Fruit fly (Drosophila melanogaster): Measurements from ENCODE around the gene CG33986.

CG33986 gene

DNA sequence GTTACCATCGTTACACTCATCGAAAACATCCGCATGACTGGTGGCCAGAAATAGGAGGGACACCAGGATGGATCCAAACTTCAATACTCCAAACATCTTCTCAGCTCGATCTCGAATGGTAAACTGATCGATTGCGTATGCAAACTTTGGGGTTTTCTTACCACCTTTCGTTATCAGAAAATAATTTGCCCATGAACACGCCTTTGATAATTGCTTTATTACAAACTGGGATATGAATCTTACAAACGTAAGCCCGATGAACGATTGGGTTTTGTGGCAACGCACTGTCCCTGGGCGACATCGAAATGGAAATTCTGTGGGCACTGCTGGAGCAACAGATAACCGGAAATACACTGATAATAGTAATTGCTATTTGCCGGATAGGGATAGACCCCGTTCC is 1.7 kb upstream of the CG33986 start, which contains the start of gene CG33985:
CG33985 (minus strand) TSS at position 101 of the 400 bp plus-strand sequence.
- TF ChIP-seq CG32121 (GFP tag; IDR thresholded peaks at IDR 0.05): no peak
- no peak for TF ChIP-seq CG17806 (tag; optimal IDR thresholded peaks at IDR 0.05)
- TF ChIP-seq CG10348 (GFP tag; IDR thresholded peaks at IDR 0.05): no peak
- TF ChIP-seq CG8159 (tag; optimal IDR thresholded peaks at IDR 0.05): no peak
- TF ChIP-seq rn (GFP tag; IDR thresholded peaks at IDR 0.05): no peak
- no peak for TF ChIP-seq CG15710 (tag; optimal IDR thresholded peaks at IDR 0.05)
- TF ChIP-seq CG12605 (GFP tag; IDR thresholded peaks at IDR 0.05): no peak
- no peak for TF ChIP-seq Pif1A (GFP tag; optimal IDR thresholded peaks at IDR 0.05)
- TF ChIP-seq CG14655 (GFP tag; optimal IDR thresholded peaks at IDR 0.05): no peak
- no peak for TF ChIP-seq CG34367 (tag; optimal IDR thresholded peaks at IDR 0.05)
- no peak for TF ChIP-seq EcR (GFP tag; optimal IDR thresholded peaks at IDR 0.05)
- TF ChIP-seq Snoo (tag; optimal IDR thresholded peaks at IDR 0.05): no peak
- TF ChIP-seq Ets98B (GFP tag; IDR thresholded peaks at IDR 0.05): no peak
- TF ChIP-seq fd96Ca (GFP tag; IDR thresholded peaks at IDR 0.05): no peak
- no peak for TF ChIP-seq CG9948 (tag; optimal IDR thresholded peaks at IDR 0.05)
- TF ChIP-seq CG13204 (GFP tag; optimal IDR thresholded peaks at IDR 0.05): no peak
- no peak for TF ChIP-seq CG4496 (GFP tag; IDR thresholded peaks at IDR 0.05)
- no peak for TF ChIP-seq CG8301 (tag; optimal IDR thresholded peaks at IDR 0.05)
- no peak for TF ChIP-seq gl (tag; optimal IDR thresholded peaks at IDR 0.05)

DNA sequence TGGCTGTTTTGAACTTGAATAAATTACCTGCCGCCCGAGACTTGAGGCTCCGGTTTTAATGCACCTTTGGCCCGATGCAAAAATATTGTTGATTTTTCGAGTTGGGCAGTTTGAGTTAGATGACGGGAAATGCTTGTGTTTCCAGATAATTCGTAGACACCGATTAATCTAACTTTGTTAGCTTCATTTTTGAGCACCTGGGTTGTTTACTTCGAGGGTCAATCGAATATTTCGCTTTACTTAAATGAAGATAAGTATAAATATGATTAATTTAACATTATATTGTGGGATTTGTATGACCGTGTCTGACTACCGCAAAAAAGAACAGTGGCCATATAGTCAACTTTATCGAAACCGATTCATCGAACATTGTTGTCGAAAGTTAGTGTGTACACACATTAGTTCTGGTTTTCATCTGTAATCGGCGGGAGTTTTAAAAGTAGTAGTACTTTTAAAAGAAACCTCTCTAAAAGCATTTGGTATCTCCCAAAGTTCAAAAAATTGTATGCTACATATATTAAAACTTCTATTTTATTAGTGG is 1.2 kb downstream of the CG33986 start, which contains the start of gene CG7945:
CG7945 (minus strand) TSS at position 332 of the 541 bp plus-strand sequence.
- TF ChIP-seq Ets98B (GFP tag; IDR thresholded peaks at IDR 0.05): no peak
- no peak for TF ChIP-seq CG12605 (GFP tag; IDR thresholded peaks at IDR 0.05)
- TF ChIP-seq CG32121 (GFP tag; IDR thresholded peaks at IDR 0.05): no peak
- TF ChIP-seq Pif1B (GFP tag; optimal IDR thresholded peaks at IDR 0.05): no peak
- no peak for TF ChIP-seq CG8159 (tag; optimal IDR thresholded peaks at IDR 0.05)
- TF ChIP-seq CG15710 (tag; optimal IDR thresholded peaks at IDR 0.05): no peak
- no peak for TF ChIP-seq gl (tag; optimal IDR thresholded peaks at IDR 0.05)
- TF ChIP-seq CG13204 (GFP tag; optimal IDR thresholded peaks at IDR 0.05): no peak
- TF ChIP-seq Snoo (tag; optimal IDR thresholded peaks at IDR 0.05): no peak
- TF ChIP-seq CG9948 (tag; optimal IDR thresholded peaks at IDR 0.05): no peak
- TF ChIP-seq CG10348 (GFP tag; IDR thresholded peaks at IDR 0.05): no peak
- no peak for TF ChIP-seq fd96Ca (GFP tag; IDR thresholded peaks at IDR 0.05)
- no peak for TF ChIP-seq D1 (tag; optimal IDR thresholded peaks at IDR 0.05)
- no peak for TF ChIP-seq CG34367 (tag; optimal IDR thresholded peaks at IDR 0.05)

DNA sequence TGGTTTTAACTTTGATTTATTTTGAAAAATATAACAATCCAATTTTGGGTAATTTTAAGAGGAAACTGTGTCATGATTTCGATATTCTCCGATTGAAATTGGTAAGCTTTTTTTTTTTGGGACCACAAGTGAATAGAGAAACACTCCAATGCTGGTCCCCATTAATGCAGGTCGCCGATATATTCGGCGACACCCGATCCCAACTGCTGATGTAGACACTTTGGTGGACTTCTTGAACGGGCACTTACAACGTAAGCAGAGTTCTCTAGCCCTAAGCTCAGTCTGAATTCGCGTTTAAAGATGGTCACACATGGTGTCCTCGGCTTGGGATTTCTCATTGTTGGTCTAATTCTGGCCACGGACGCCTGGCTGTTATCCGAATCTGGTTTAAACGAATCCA is 4.7 kb downstream of the CG33986 start, which contains the start of gene yellow-k:
yellow-k (plus strand) TSS at position 301 of the 400 bp plus-strand sequence.
- TF ChIP-seq D1 (tag; optimal IDR thresholded peaks at IDR 0.05): no peak
- TF ChIP-seq CG8301 (tag; optimal IDR thresholded peaks at IDR 0.05): no peak
- no peak for TF ChIP-seq fd96Ca (GFP tag; IDR thresholded peaks at IDR 0.05)
- TF ChIP-seq Snoo (tag; optimal IDR thresholded peaks at IDR 0.05): no peak
- no peak for TF ChIP-seq CG17806 (tag; optimal IDR thresholded peaks at IDR 0.05)
- TF ChIP-seq rn (GFP tag; IDR thresholded peaks at IDR 0.05): no peak
- no peak for TF ChIP-seq CG34367 (tag; optimal IDR thresholded peaks at IDR 0.05)

- TF ChIP-seq fd96Ca (GFP tag; IDR thresholded peaks at IDR 0.05) (no peak), Ets98B (GFP tag; IDR thresholded peaks at IDR 0.05) (no peak), CG8159 (tag; optimal IDR thresholded peaks at IDR 0.05) (no peak), Pif1B (GFP tag; optimal IDR thresholded peaks at IDR 0.05) (no peak), CG15710 (tag; optimal IDR thresholded peaks at IDR 0.05) (no peak), CG4496 (GFP tag; IDR thresholded peaks at IDR 0.05) (no peak), CG34367 (tag; optimal IDR thresholded peaks at IDR 0.05) (no peak), Pif1A (GFP tag; optimal IDR thresholded peaks at IDR 0.05) (no peak), CG10348 (GFP tag; IDR thresholded peaks at IDR 0.05) (no peak), rn (GFP tag; IDR thresholded peaks at IDR 0.05) (no peak), EcR (GFP tag; optimal IDR thresholded peaks at IDR 0.05) (no peak), Snoo (tag; optimal IDR thresholded peaks at IDR 0.05) (no peak), D1 (tag; optimal IDR thresholded peaks at IDR 0.05) (no peak), CG13204 (GFP tag; optimal IDR thresholded peaks at IDR 0.05) (no peak), CG12605 (GFP tag; IDR thresholded peaks at IDR 0.05) (no peak), gl (tag; optimal IDR thresholded peaks at IDR 0.05) (no peak), CG8301 (tag; optimal IDR thresholded peaks at IDR 0.05) (no peak), CG14655 (GFP tag; optimal IDR thresholded peaks at IDR 0.05) (no peak), CG9948 (tag; optimal IDR thresholded peaks at IDR 0.05) (no peak)
These were observed 5.1 kb downstream of the CG33986 start for dm6 chr3L:15519920-15520319.

- TF ChIP-seq CG15710 (tag; optimal IDR thresholded peaks at IDR 0.05): no peak
- TF ChIP-seq CG14655 (GFP tag; optimal IDR thresholded peaks at IDR 0.05): no peak
- TF ChIP-seq CG10348 (GFP tag; IDR thresholded peaks at IDR 0.05): no peak
- TF ChIP-seq D1 (tag; optimal IDR thresholded peaks at IDR 0.05): no peak
- no peak for TF ChIP-seq gl (tag; optimal IDR thresholded peaks at IDR 0.05)
- TF ChIP-seq CG13204 (GFP tag; optimal IDR thresholded peaks at IDR 0.05): no peak
- TF ChIP-seq CG8159 (tag; optimal IDR thresholded peaks at IDR 0.05): no peak
- no peak for TF ChIP-seq CG34367 (tag; optimal IDR thresholded peaks at IDR 0.05)
- TF ChIP-seq CG17806 (tag; optimal IDR thresholded peaks at IDR 0.05): no peak
- no peak for TF ChIP-seq EcR (GFP tag; optimal IDR thresholded peaks at IDR 0.05)
- no peak for TF ChIP-seq CG9948 (tag; optimal IDR thresholded peaks at IDR 0.05)
- no peak for TF ChIP-seq CG32121 (GFP tag; IDR thresholded peaks at IDR 0.05)
- no peak for TF ChIP-seq Snoo (tag; optimal IDR thresholded peaks at IDR 0.05)
- TF ChIP-seq Ets98B (GFP tag; IDR thresholded peaks at IDR 0.05): no peak
- TF ChIP-seq CG4496 (GFP tag; IDR thresholded peaks at IDR 0.05): no peak
- TF ChIP-seq Pif1A (GFP tag; optimal IDR thresholded peaks at IDR 0.05): no peak
- no peak for TF ChIP-seq fd96Ca (GFP tag; IDR thresholded peaks at IDR 0.05)
- no peak for TF ChIP-seq CG12605 (GFP tag; IDR thresholded peaks at IDR 0.05)
- no peak for TF ChIP-seq Pif1B (GFP tag; optimal IDR thresholded peaks at IDR 0.05)
These were observed 5.6 kb downstream of the CG33986 start, which contains the start of gene mex1 for dm6 chr3L:15519492-15519891. Gene mex1, minus strand, starts transcription at chr3L:15519592.
